Fruit fly (Drosophila melanogaster) ovary, adult (tissue): ENCODE data around the gene CG31650.
A peak's percentile ranks its signal among the peaks of the same experiment; 100 is the strongest.

Source experiments
- CG17801 ChIP-seq: fragments of 200-800 bp; optimal IDR thresholded peaks from 2 replicates; lab custom pipeline; 2019; ENCODE audit warnings: missing biosample characterization, mild to moderate bottlenecking, missing genetic modification characterization, moderate library complexity; ENCODE audit not compliant: partially characterized antibody

The CG31650 gene

dm6 chr2L:5044361-5044891 lies at the start of gene CG31650:
TSS of gene CG31650 (minus strand) at chr2L:5044712.
- no peak for TF ChIP-seq CG17801 (GFP tag; lab: Kevin White, UChicago)

DNA sequence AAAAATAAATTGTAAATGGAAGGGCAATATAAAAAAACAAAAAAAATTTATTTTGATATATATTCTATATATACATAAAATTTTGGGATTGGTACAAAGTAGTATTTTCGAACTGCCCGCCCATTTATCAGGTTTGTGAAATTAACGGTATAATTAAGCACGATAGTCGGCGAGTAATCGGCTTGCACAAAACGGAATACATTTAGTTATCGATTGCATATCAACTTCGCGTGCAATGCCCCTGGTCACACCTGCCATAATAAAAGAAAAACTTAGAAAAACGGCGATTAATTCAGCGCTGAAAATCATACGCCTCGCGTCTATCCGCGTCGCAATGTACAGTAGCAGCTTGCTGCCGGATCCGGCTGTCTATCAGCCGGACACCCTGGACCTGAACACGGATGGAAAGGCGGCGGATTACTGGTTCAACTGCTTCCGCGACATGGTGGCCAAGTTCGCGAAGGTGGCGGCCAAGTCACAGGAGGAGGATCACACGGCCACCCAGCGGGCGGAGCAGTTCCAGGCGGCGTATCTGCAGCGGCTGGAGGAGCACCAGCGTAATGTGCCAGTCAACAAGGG lies 49.3 kb upstream of the CG31650 start, which contains the start of gene CG5828:
TSS of gene CG5828 (plus strand) at position 205 of the 579 bp plus-strand sequence.
- TF ChIP-seq CG17801 (GFP tag; lab: Kevin White, UChicago), result no peak

- TF ChIP-seq CG17801 (GFP tag; lab: Kevin White, UChicago), result peak; percentile 47
Observed at dm6 chr2L:5092992-5093695, 48.6 kb upstream of the CG31650 start, which contains the start of gene Pgant5. TSS of gene Pgant5 (minus strand) at chr2L:5093592.

- TF ChIP-seq CG17801 (GFP tag; lab: Kevin White, UChicago), result no peak
Observed at dm6 chr2L:5092597-5092991, 48.1 kb upstream of the CG31650 start.

DNA sequence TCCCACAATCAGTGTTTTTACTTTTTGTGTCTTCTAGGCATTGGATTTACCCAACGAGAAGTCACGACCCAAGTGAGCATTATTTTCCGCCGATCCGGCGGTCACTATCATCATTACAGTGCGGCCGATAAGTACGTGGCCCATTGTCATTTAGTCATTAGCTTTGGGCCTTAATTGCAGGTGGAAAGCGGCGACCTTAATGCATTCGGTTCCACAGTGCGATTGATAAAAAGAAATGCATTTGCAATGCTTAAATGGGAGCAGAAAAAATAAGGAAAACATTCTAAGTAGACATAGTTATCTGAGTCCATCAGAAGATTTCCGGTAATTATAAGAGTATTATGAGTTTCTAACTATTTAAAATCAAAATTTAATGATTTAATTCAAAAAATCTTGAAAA lies 47.6 kb upstream of the CG31650 start:
- TF ChIP-seq CG17801 (GFP tag; lab: Kevin White, UChicago), result no peak

- no peak for TF ChIP-seq CG17801 (GFP tag; lab: Kevin White, UChicago)
Observed at dm6 chr2L:5090352-5090751, 45.8 kb upstream of the CG31650 start.

- peak; percentile 12 for TF ChIP-seq CG17801 (GFP tag; lab: Kevin White, UChicago)
Observed at dm6 chr2L:5089642-5090041, 45.1 kb upstream of the CG31650 start.

dm6 chr2L:5088649-5089270 lies 44.2 kb upstream of the CG31650 start:
- no peak for TF ChIP-seq CG17801 (GFP tag; lab: Kevin White, UChicago)

DNA sequence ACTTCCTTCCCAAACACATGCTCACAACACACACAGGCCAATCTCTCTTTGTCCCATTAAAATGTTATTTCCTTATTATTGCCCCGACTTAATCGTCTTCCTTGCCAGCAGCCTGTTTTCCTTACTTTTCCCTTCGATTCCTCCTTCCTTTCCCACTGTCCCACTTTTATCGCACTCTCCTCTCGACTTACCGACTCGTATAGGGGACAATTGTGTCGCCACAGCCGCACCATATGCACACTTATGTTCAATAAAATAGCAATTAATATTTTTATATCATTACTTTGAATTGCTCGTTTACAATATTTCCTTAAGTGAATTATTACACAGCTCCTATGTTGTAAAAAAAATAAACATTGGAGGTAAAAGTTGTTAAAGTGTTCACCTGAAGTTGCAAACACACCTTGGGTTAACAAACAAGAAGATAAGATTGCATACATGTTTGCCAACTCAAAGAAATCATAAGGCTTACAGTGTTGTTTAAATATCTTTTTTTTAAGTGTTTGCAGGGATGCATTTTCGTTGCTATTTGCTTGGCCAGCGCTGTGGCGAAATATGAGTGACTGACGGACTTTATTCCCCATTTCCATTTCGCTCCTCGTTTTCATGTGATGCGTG lies 42.5 kb upstream of the CG31650 start:
- TF ChIP-seq CG17801 (GFP tag; lab: Kevin White, UChicago), result peak; percentile 86

- peak; percentile 44 for TF ChIP-seq CG17801 (GFP tag; lab: Kevin White, UChicago)
Observed at dm6 chr2L:5085561-5085960, 41.0 kb upstream of the CG31650 start.

DNA sequence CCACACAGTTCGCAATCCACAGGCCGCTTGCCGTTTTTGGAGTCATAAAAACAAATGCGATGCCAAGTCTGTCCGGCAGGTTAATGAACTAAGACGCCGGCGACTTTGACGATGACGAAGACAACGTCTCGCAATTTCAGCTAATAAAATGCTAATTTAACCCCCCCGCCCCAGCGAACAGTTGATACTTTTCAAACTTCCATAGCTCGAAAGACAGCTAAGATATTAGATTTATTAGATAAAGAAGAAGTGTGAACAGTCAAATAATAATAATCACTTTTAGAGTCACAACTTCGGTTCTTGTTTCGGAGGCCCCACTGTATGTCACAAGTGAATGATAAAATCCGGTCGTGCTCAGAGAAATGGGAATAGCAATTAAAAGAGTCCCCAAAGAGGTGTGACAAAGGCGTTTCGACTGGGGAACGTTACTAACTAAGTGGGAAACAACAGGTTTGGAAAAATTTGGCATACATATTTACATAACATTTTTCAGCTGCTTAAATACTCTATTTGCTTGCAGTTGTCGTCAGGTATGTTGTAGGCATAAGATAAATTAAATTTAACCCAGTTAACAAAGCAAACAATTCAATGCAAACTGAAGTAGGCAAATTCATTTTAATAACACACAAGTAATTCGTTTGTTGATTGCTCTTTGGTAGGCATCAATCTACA lies 40.2 kb upstream of the CG31650 start:
- TF ChIP-seq CG17801 (GFP tag; lab: Kevin White, UChicago), result no peak

- TF ChIP-seq CG17801 (GFP tag; lab: Kevin White, UChicago), result no peak
Observed at dm6 chr2L:5080225-5080867, 35.8 kb upstream of the CG31650 start.

- no peak for TF ChIP-seq CG17801 (GFP tag; lab: Kevin White, UChicago)
Observed at dm6 chr2L:5079200-5079599, 34.7 kb upstream of the CG31650 start.

- no peak for TF ChIP-seq CG17801 (GFP tag; lab: Kevin White, UChicago)
Observed at dm6 chr2L:5072357-5072756, 27.8 kb upstream of the CG31650 start.
